Worm (Caenorhabditis elegans): Measurements from ENCODE around the gene R10E9.2.

- TF ChIP-seq pes-1 (GFP tag; IDR thresholded peaks at IDR 0.05) (no peak), flt-1 (GFP tag; IDR thresholded peaks at IDR 0.05) (no peak), ama-1 (optimal IDR thresholded peaks at IDR 0.05) (no peak)
These were observed 12.1 kb downstream of the R10E9.2 start for ce11 chrIII:3952058-3952457.

All from whole organism, early embryonic.